Worm (Caenorhabditis elegans) whole organism, young adult: ENCODE measurements around the gene Y45F10C.6.

Source experiments
- B0019.2 ChIP-seq: fragments of 200-800 bp; sonication (Bioruptor generic); conservative IDR thresholded peaks from 2 replicates; pipeline ENCODE4 v1.3.6; 2022; ENCODE audit warnings: missing genetic modification reagents, missing genetic modification characterization, missing compliant biosample characterization
- C06A6.2 ChIP-seq: fragments of 200-800 bp; sonication (Bioruptor generic); conservative IDR thresholded peaks from 2 replicates; pipeline ENCODE4 v1.3.6; 2022; ENCODE audit warnings: missing genetic modification characterization, missing compliant biosample characterization
- F49E8.2 ChIP-seq: sonication (generic microtip); optimal IDR thresholded peaks from 3 replicates; lab custom pipeline; 2017; ENCODE audit warnings: missing genetic modification characterization, mild to moderate bottlenecking, missing compliant biosample characterization, antibody characterized with exemption, moderate library complexity; ENCODE audit not compliant: insufficient read depth
- Y53G8AR.9 ChIP-seq: fragments of 200-800 bp; sonication (Bioruptor generic); conservative IDR thresholded peaks from 2 replicates; pipeline ENCODE4 v1.3.6; 2022; ENCODE audit warnings: missing genetic modification reagents, missing genetic modification characterization, missing compliant biosample characterization
- Y56A3A.18 ChIP-seq: fragments of 200-800 bp; sonication (Bioruptor generic); IDR thresholded peaks from 2 replicates; pipeline ENCODE4 v1.3.6; 2022; ENCODE audit warnings: missing genetic modification reagents, missing genetic modification characterization, missing compliant biosample characterization
- cebp-1 ChIP-seq, 2 experiments: fragments of 200-800 bp in 1 of 2; sonication (Bioruptor generic) in 1 of 2; sonication (generic microtip) in 1 of 2; IDR thresholded peaks in 1 of 2; optimal IDR thresholded peaks in 1 of 2; 2 replicates each; pipeline versions ENCODE4 v1.3.6 to Lab custom; 2017 to 2022; ENCODE audit warnings: missing compliant biosample characterization in 2 of 2, missing genetic modification characterization in 2 of 2, mild to moderate bottlenecking in 1 of 2, missing genetic modification reagents in 1 of 2, moderate library complexity in 1 of 2
- ceh-40 ChIP-seq: fragments of 200-800 bp; sonication (Bioruptor generic); IDR thresholded peaks from 2 replicates; pipeline ENCODE4 v1.3.6; 2022; ENCODE audit warnings: missing genetic modification characterization, missing compliant biosample characterization
- dpl-1 ChIP-seq: fragments of 150-350 bp; optimal IDR thresholded peaks from 2 replicates; lab custom pipeline; 2014; ENCODE audit warnings: missing biosample characterization, missing genetic modification reagents, missing genetic modification characterization
- egl-18 ChIP-seq: fragments of 200-800 bp; sonication (Bioruptor generic); IDR thresholded peaks from 2 replicates; pipeline ENCODE4 v1.3.6; 2022; ENCODE audit warnings: missing genetic modification reagents, missing genetic modification characterization, missing compliant biosample characterization
- let-526 ChIP-seq: fragments of 200-800 bp; sonication (Bioruptor generic); IDR thresholded peaks from 2 replicates; pipeline ENCODE4 v1.3.6; 2022; ENCODE audit warnings: missing genetic modification reagents, missing genetic modification characterization, missing compliant biosample characterization
- pha-4 ChIP-seq: fragments of 150-350 bp; sonication (generic microtip); optimal IDR thresholded peaks from 2 replicates; lab custom pipeline; 2014; ENCODE audit warnings: missing biosample characterization, missing genetic modification reagents, missing genetic modification characterization
- sea-2 ChIP-seq: fragments of 200-800 bp; sonication (Bioruptor generic); IDR thresholded peaks from 2 replicates; pipeline ENCODE4 v1.3.6; 2022; ENCODE audit warnings: missing genetic modification characterization, missing compliant biosample characterization
- unc-130 ChIP-seq: sonication (generic microtip); optimal IDR thresholded peaks from 2 replicates; lab custom pipeline; 2016; ENCODE audit warnings: missing genetic modification reagents, missing genetic modification characterization, missing compliant biosample characterization
- unc-62 ChIP-seq: fragments of 150-350 bp; optimal IDR thresholded peaks from 2 replicates; lab custom pipeline; 2014; ENCODE audit warnings: missing biosample characterization, missing genetic modification reagents, missing genetic modification characterization

- TF ChIP-seq Y56A3A.18 (GFP tag; lab: Robert Waterston, UW) (no peak), ceh-40 (GFP tag; lab: Robert Waterston, UW) (no peak), sea-2 (GFP tag; lab: Robert Waterston, UW) (no peak), egl-18 (no peak), C06A6.2 (GFP tag; lab: Robert Waterston, UW) (no peak), F49E8.2 (no peak), dpl-1 (GFP tag; lab: Kevin White, UChicago) (no peak), unc-62 (GFP tag; lab: Kevin White, UChicago) (no peak), cebp-1 (GFP tag; IDR thresholded peaks at IDR 0.05; lab: Robert Waterston, UW) (no peak), cebp-1 (tag; optimal IDR thresholded peaks at IDR 0.05; lab: Kevin White, UChicago) (no peak), let-526 (GFP tag; lab: Robert Waterston, UW) (no peak), B0019.2 (GFP tag; lab: Robert Waterston, UW) (no peak), unc-130 (GFP tag; lab: Kevin White, UChicago) (no peak), Y53G8AR.9 (no peak), pha-4 (tag; lab: Kevin White, UChicago) (no peak)
Observed at ce11 chrIV:13647558-13647957, 4.6 kb upstream of the Y45F10C.6 start, which contains the start of gene ule-4.
